ENCODE assay signal across 1 fruit fly cellular context in genomic region chr3L:18215669-18216068, dm6.
A peak's percentile ranks its signal among the peaks of the same experiment; 100 is the strongest.
TF ChIP-seq lines count a peak whose summit lies in the region.

No protein-coding gene starts in this region.

TF ChIP-seq in whole organism, embryonic, 481 proteins besides CTCF, POLR2A, EP300 and RAD21 (continued from another document and continues in another):
- TF ChIP-seq CG15696 (tag; optimal IDR thresholded peaks at IDR 0.05; lab: Kevin White, UChicago): peak; percentile 51
- TF ChIP-seq NC2α (GFP tag; optimal IDR thresholded peaks at IDR 0.05; lab: Kevin White, UChicago): peak; percentile 23
- peak; percentile 42; the same call in 1 of the 2 replicates for TF ChIP-seq vvl (GFP tag; IDR thresholded peaks at IDR 0.05; lab: Robert Waterston, UW)
- peak; percentile 55 for TF ChIP-seq jumu (GFP tag; optimal IDR thresholded peaks at IDR 0.05; lab: Kevin White, UChicago)
- peak; percentile 66 for TF ChIP-seq CG9727 (GFP tag; optimal IDR thresholded peaks at IDR 0.05; lab: Kevin White, UChicago)
- TF ChIP-seq Deaf1 (tag; optimal IDR thresholded peaks at IDR 0.05; lab: Kevin White, UChicago): peak; percentile 32
- peak; percentile 35 for TF ChIP-seq CG15269 (tag; optimal IDR thresholded peaks at IDR 0.05; lab: Kevin White, UChicago)
- peak; percentile 47 for TF ChIP-seq pum (GFP tag; optimal IDR thresholded peaks at IDR 0.05; lab: Kevin White, UChicago)
- no peak for TF ChIP-seq amos (GFP tag; IDR thresholded peaks at IDR 0.05; lab: Robert Waterston, UW; ENCODE audit: partially characterized antibody)
- peak; percentile 48 for TF ChIP-seq CoRest (tag; optimal IDR thresholded peaks at IDR 0.05; lab: Kevin White, UChicago)
- peak; percentile 30 for TF ChIP-seq az2 (GFP tag; optimal IDR thresholded peaks at IDR 0.05; lab: Kevin White, UChicago)
- TF ChIP-seq fu2 (GFP tag; optimal IDR thresholded peaks at IDR 0.05; lab: Kevin White, UChicago): peak; percentile 4
- TF ChIP-seq gcm (GFP tag; optimal IDR thresholded peaks at IDR 0.05; lab: Kevin White, UChicago): peak; percentile 33
- TF ChIP-seq Scr (GFP tag; IDR thresholded peaks at IDR 0.05; lab: Robert Waterston, UW; ENCODE audit: partially characterized antibody): no peak
- TF ChIP-seq crc (GFP tag; optimal IDR thresholded peaks at IDR 0.05; lab: Kevin White, UChicago): peak; percentile 35
- TF ChIP-seq tin (GFP tag; optimal IDR thresholded peaks at IDR 0.05; lab: Kevin White, UChicago): peak; percentile 60
- TF ChIP-seq salm (tag; optimal IDR thresholded peaks at IDR 0.05; lab: Kevin White, UChicago): no peak
- no peak for TF ChIP-seq CG17186 (GFP tag; optimal IDR thresholded peaks at IDR 0.05; lab: Kevin White, UChicago)
- peak; percentile 32; the same call in 1 of the 2 replicates for TF ChIP-seq sens-2 (GFP tag; IDR thresholded peaks at IDR 0.05; lab: Robert Waterston, UW)
- 0 out of 3 replicates have a peak, but pooled peaks have one; percentile 38 for TF ChIP-seq Optix (GFP tag; IDR thresholded peaks at IDR 0.05; lab: Robert Waterston, UW)
- TF ChIP-seq CG8765 (GFP tag; IDR thresholded peaks at IDR 0.05; lab: Robert Waterston, UW): no peak; the same call in 1 of the 2 replicates
- peak; percentile 81 for TF ChIP-seq nom (GFP tag; optimal IDR thresholded peaks at IDR 0.05; lab: Kevin White, UChicago)
- peak; percentile 85 for TF ChIP-seq Med (GFP tag; lab: Kevin White, UChicago)
- TF ChIP-seq ara (GFP tag; IDR thresholded peaks at IDR 0.05; lab: Robert Waterston, UW): peak; percentile 61; the same call in 1 of the 2 replicates
- peak; percentile 19 for TF ChIP-seq cato (GFP tag; optimal IDR thresholded peaks at IDR 0.05; lab: Kevin White, UChicago; ENCODE audit: borderline replicate concordance)
- TF ChIP-seq CG4424 (GFP tag; optimal IDR thresholded peaks at IDR 0.05; lab: Kevin White, UChicago): peak; percentile 61
- peak; percentile 38 for TF ChIP-seq CG18476 (GFP tag; optimal IDR thresholded peaks at IDR 0.05; lab: Kevin White, UChicago)
- peak; percentile 27 for TF ChIP-seq Vsx1 (GFP tag; optimal IDR thresholded peaks at IDR 0.05; lab: Kevin White, UChicago)
- no peak for TF ChIP-seq Elba2 (GFP tag; optimal IDR thresholded peaks at IDR 0.05; lab: Kevin White, UChicago)
- no peak for TF ChIP-seq Gsc (GFP tag; IDR thresholded peaks at IDR 0.05; lab: Robert Waterston, UW)
- no peak for TF ChIP-seq ase (GFP tag; IDR thresholded peaks at IDR 0.05; lab: Robert Waterston, UW)
- TF ChIP-seq CG8388 (GFP tag; optimal IDR thresholded peaks at IDR 0.05; lab: Kevin White, UChicago): peak; percentile 48
- TF ChIP-seq CG5245 (GFP tag; optimal IDR thresholded peaks at IDR 0.05; lab: Kevin White, UChicago): peak; percentile 12
- peak; percentile 79 to 84 for TF ChIP-seq bsh (GFP tag; optimal IDR thresholded peaks at IDR 0.05; lab: Kevin White, UChicago)
- peak; percentile 41 for TF ChIP-seq CG4820 (GFP tag; optimal IDR thresholded peaks at IDR 0.05; lab: Kevin White, UChicago)
- peak; percentile 34 for TF ChIP-seq NfI (GFP tag; optimal IDR thresholded peaks at IDR 0.05; lab: Kevin White, UChicago)
- peak; percentile 43 for TF ChIP-seq Hr3 (GFP tag; optimal IDR thresholded peaks at IDR 0.05; lab: Kevin White, UChicago)
- peak; percentile 18; the same call in 1 of the 2 replicates for TF ChIP-seq Drgx (GFP tag; IDR thresholded peaks at IDR 0.05; lab: Robert Waterston, UW)
- peak; percentile 54; the same call in 1 of the 2 replicates for TF ChIP-seq CG31441 (GFP tag; IDR thresholded peaks at IDR 0.05; lab: Robert Waterston, UW)
- no peak for TF ChIP-seq ftz-f1 (GFP tag; optimal IDR thresholded peaks at IDR 0.05; lab: Kevin White, UChicago)
- peak; percentile 41 for TF ChIP-seq corto (GFP tag; optimal IDR thresholded peaks at IDR 0.05; lab: Kevin White, UChicago)
- TF ChIP-seq Xbp1 (GFP tag; optimal IDR thresholded peaks at IDR 0.05; lab: Kevin White, UChicago): peak; percentile 39
- TF ChIP-seq Ssrp (tag; optimal IDR thresholded peaks at IDR 0.05; lab: Kevin White, UChicago): peak; percentile 41
- TF ChIP-seq CG10654 (GFP tag; optimal IDR thresholded peaks at IDR 0.05; lab: Kevin White, UChicago): peak; percentile 19
- no peak for TF ChIP-seq Eip74EF (GFP tag; optimal IDR thresholded peaks at IDR 0.05; lab: Kevin White, UChicago)
- TF ChIP-seq CG8924 (tag; optimal IDR thresholded peaks at IDR 0.05; lab: Kevin White, UChicago): peak; percentile 53
- TF ChIP-seq CG6654 (GFP tag; optimal IDR thresholded peaks at IDR 0.05; lab: Kevin White, UChicago): peak; percentile 2
- peak; percentile 6 for TF ChIP-seq eyg (GFP tag; optimal IDR thresholded peaks at IDR 0.05; lab: Kevin White, UChicago)
- TF ChIP-seq CG18262 (tag; optimal IDR thresholded peaks at IDR 0.05; lab: Kevin White, UChicago): peak; percentile 71
- peak in 1 of 2 experiments; percentile 17 for TF ChIP-seq tll (GFP tag; optimal IDR thresholded peaks at IDR 0.05; lab: Kevin White, UChicago)
- TF ChIP-seq CG13624 (GFP tag; optimal IDR thresholded peaks at IDR 0.05; lab: Kevin White, UChicago): peak; percentile 29
- TF ChIP-seq CG18599 (GFP tag; optimal IDR thresholded peaks at IDR 0.05; lab: Kevin White, UChicago): peak; percentile 53
- TF ChIP-seq Myb (GFP tag; optimal IDR thresholded peaks at IDR 0.05; lab: Kevin White, UChicago): peak; percentile 26
- TF ChIP-seq Sox102F (GFP tag; optimal IDR thresholded peaks at IDR 0.05; lab: Kevin White, UChicago): peak; percentile 31
- TF ChIP-seq CG10543 (GFP tag; optimal IDR thresholded peaks at IDR 0.05; lab: Kevin White, UChicago): no peak
- peak; percentile 17 for TF ChIP-seq ab (GFP tag; optimal IDR thresholded peaks at IDR 0.05; lab: Kevin White, UChicago)
- TF ChIP-seq CG11723 (GFP tag; optimal IDR thresholded peaks at IDR 0.05; lab: Kevin White, UChicago): no peak
- TF ChIP-seq Fer3 (tag; optimal IDR thresholded peaks at IDR 0.05; lab: Kevin White, UChicago): peak; percentile 34
- TF ChIP-seq abd-A (tag; optimal IDR thresholded peaks at IDR 0.05; lab: Kevin White, UChicago): no peak
- TF ChIP-seq Six4 (GFP tag; optimal IDR thresholded peaks at IDR 0.05; lab: Kevin White, UChicago): peak; percentile 3
- TF ChIP-seq CG11398 (GFP tag; optimal IDR thresholded peaks at IDR 0.05; lab: Kevin White, UChicago): peak; percentile 9
- TF ChIP-seq sim (GFP tag; IDR thresholded peaks at IDR 0.05; lab: Robert Waterston, UW): no peak
- TF ChIP-seq CG32767 (GFP tag; IDR thresholded peaks at IDR 0.05; lab: Robert Waterston, UW): 0 out of 2 replicates have a peak, but pooled peaks have one; percentile 10
- TF ChIP-seq CG8290 (GFP tag; optimal IDR thresholded peaks at IDR 0.05; lab: Kevin White, UChicago): peak; percentile 42
- TF ChIP-seq CG8290 (tag; optimal IDR thresholded peaks at IDR 0.05; lab: Kevin White, UChicago): peak in 1 of 2 experiments; percentile 38
- TF ChIP-seq Rfx (GFP tag; IDR thresholded peaks at IDR 0.05; lab: Robert Waterston, UW): peak; percentile 41; the same call in 1 of the 2 replicates
- peak; percentile 0 for TF ChIP-seq stwl (tag; optimal IDR thresholded peaks at IDR 0.05; lab: Kevin White, UChicago)
- TF ChIP-seq trem (tag; optimal IDR thresholded peaks at IDR 0.05; lab: Kevin White, UChicago): peak; percentile 52
- TF ChIP-seq shn (GFP tag; optimal IDR thresholded peaks at IDR 0.05; lab: Kevin White, UChicago): peak; percentile 33
- TF ChIP-seq CG1792 (GFP tag; optimal IDR thresholded peaks at IDR 0.05; lab: Kevin White, UChicago): peak; percentile 29
- TF ChIP-seq zf30C (GFP tag; optimal IDR thresholded peaks at IDR 0.05; lab: Kevin White, UChicago): peak; percentile 76
- peak; percentile 6 for TF ChIP-seq CG12659 (GFP tag; optimal IDR thresholded peaks at IDR 0.05; lab: Kevin White, UChicago)
- peak; percentile 17 for TF ChIP-seq HLH54F (GFP tag; optimal IDR thresholded peaks at IDR 0.05; lab: Kevin White, UChicago)
- TF ChIP-seq nau (GFP tag; optimal IDR thresholded peaks at IDR 0.05; lab: Kevin White, UChicago): no peak
- peak; percentile 58; the same call in 2 of the 3 replicates for TF ChIP-seq CG17361 (GFP tag; IDR thresholded peaks at IDR 0.05; lab: Robert Waterston, UW)
- no peak for TF ChIP-seq CG11085 (GFP tag; IDR thresholded peaks at IDR 0.05; lab: Robert Waterston, UW)
- peak; percentile 24 for TF ChIP-seq CG13424 (tag; optimal IDR thresholded peaks at IDR 0.05; lab: Kevin White, UChicago)
- no peak for TF ChIP-seq CG4360 (GFP tag; IDR thresholded peaks at IDR 0.05; lab: Robert Waterston, UW)
- 0 out of 3 replicates have a peak, but pooled peaks have one; percentile 22 for TF ChIP-seq CG11093 (GFP tag; IDR thresholded peaks at IDR 0.05; lab: Robert Waterston, UW)
- TF ChIP-seq CG14014 (GFP tag; IDR thresholded peaks at IDR 0.05; lab: Robert Waterston, UW): 0 out of 2 replicates have a peak, but pooled peaks have one; percentile 28
- peak; percentile 66 for TF ChIP-seq CG33557 (GFP tag; optimal IDR thresholded peaks at IDR 0.05; lab: Kevin White, UChicago)
- TF ChIP-seq CG1529 (GFP tag; optimal IDR thresholded peaks at IDR 0.05; lab: Kevin White, UChicago): peak; percentile 33
- TF ChIP-seq CG8359 (GFP tag; optimal IDR thresholded peaks at IDR 0.05; lab: Kevin White, UChicago; ENCODE audit: borderline replicate concordance): peak; percentile 22
- peak; percentile 16 for TF ChIP-seq dmrt99B (tag; optimal IDR thresholded peaks at IDR 0.05; lab: Kevin White, UChicago)
- peak; percentile 7 for TF ChIP-seq lilli (GFP tag; optimal IDR thresholded peaks at IDR 0.05; lab: Kevin White, UChicago)
- peak; percentile 38 for TF ChIP-seq lbe (GFP tag; optimal IDR thresholded peaks at IDR 0.05; lab: Kevin White, UChicago)
- TF ChIP-seq Sox100B (GFP tag; optimal IDR thresholded peaks at IDR 0.05; lab: Kevin White, UChicago): peak; percentile 4
- TF ChIP-seq kni (GFP tag; optimal IDR thresholded peaks at IDR 0.05; lab: Kevin White, UChicago): peak; percentile 29
- TF ChIP-seq CG7745 (tag; optimal IDR thresholded peaks at IDR 0.05; lab: Kevin White, UChicago): peak; percentile 55
- TF ChIP-seq CG17359 (tag; optimal IDR thresholded peaks at IDR 0.05; lab: Kevin White, UChicago): peak; percentile 27
- peak; percentile 81 for TF ChIP-seq zen (tag; optimal IDR thresholded peaks at IDR 0.05; lab: Kevin White, UChicago)
- peak; percentile 70 for TF ChIP-seq CG2202 (tag; optimal IDR thresholded peaks at IDR 0.05; lab: Kevin White, UChicago)
- peak; percentile 43 for TF ChIP-seq bcd (GFP tag; optimal IDR thresholded peaks at IDR 0.05; lab: Kevin White, UChicago)
- peak; percentile 40 for TF ChIP-seq Atf3 (GFP tag; optimal IDR thresholded peaks at IDR 0.05; lab: Kevin White, UChicago)
- no peak for TF ChIP-seq esg (GFP tag; conservative IDR thresholded peaks at IDR 0.05; lab: Robert Waterston, UW)
- no peak for TF ChIP-seq tup (GFP tag; optimal IDR thresholded peaks at IDR 0.05; lab: Kevin White, UChicago)
- peak; percentile 37 for TF ChIP-seq gsb-n (tag; optimal IDR thresholded peaks at IDR 0.05; lab: Kevin White, UChicago)
- TF ChIP-seq prd (optimal IDR thresholded peaks at IDR 0.05; lab: Kevin White, UChicago): no peak
- peak; percentile 73 for TF ChIP-seq prd (GFP tag; IDR thresholded peaks at IDR 0.05; lab: Robert Waterston, UW)
- peak; percentile 4 for TF ChIP-seq CG1602 (GFP tag; optimal IDR thresholded peaks at IDR 0.05; lab: Kevin White, UChicago)
- TF ChIP-seq CrebB (tag; optimal IDR thresholded peaks at IDR 0.05; lab: Kevin White, UChicago): no peak
- TF ChIP-seq CG12236 (GFP tag; optimal IDR thresholded peaks at IDR 0.05; lab: Kevin White, UChicago): peak; percentile 7
- peak; percentile 73 for TF ChIP-seq Spps (tag; optimal IDR thresholded peaks at IDR 0.05; lab: Kevin White, UChicago)
- TF ChIP-seq CG2712 (tag; optimal IDR thresholded peaks at IDR 0.05; lab: Kevin White, UChicago): peak; percentile 79
- TF ChIP-seq twi (tag; optimal IDR thresholded peaks at IDR 0.05; lab: Kevin White, UChicago): peak; percentile 2
- TF ChIP-seq Ravus (GFP tag; IDR thresholded peaks at IDR 0.05; lab: Robert Waterston, UW): no peak
- peak; percentile 42 for TF ChIP-seq CG2120 (GFP tag; optimal IDR thresholded peaks at IDR 0.05; lab: Kevin White, UChicago)
- peak; percentile 56 to 60 for TF ChIP-seq Pdp1 (GFP tag; optimal IDR thresholded peaks at IDR 0.05; lab: Kevin White, UChicago)
- TF ChIP-seq tx (GFP tag; optimal IDR thresholded peaks at IDR 0.05; lab: Kevin White, UChicago): peak; percentile 26
- TF ChIP-seq Sry-β (GFP tag; optimal IDR thresholded peaks at IDR 0.05; lab: Kevin White, UChicago): no peak
- TF ChIP-seq gem (tag; optimal IDR thresholded peaks at IDR 0.05; lab: Kevin White, UChicago): peak; percentile 73
- peak; percentile 61 for TF ChIP-seq CG7839 (tag; optimal IDR thresholded peaks at IDR 0.05; lab: Kevin White, UChicago)
- TF ChIP-seq CG2875 (GFP tag; optimal IDR thresholded peaks at IDR 0.05; lab: Kevin White, UChicago): peak; percentile 25
- peak; percentile 23 for TF ChIP-seq ems (GFP tag; optimal IDR thresholded peaks at IDR 0.05; lab: Kevin White, UChicago)
- no peak for TF ChIP-seq scrt (GFP tag; optimal IDR thresholded peaks at IDR 0.05; lab: Kevin White, UChicago)
- no peak for TF ChIP-seq CG9609 (GFP tag; optimal IDR thresholded peaks at IDR 0.05; lab: Kevin White, UChicago)
- TF ChIP-seq dysf (GFP tag; IDR thresholded peaks at IDR 0.05; lab: Robert Waterston, UW): peak; percentile 54; the same call in 2 of the 3 replicates
- peak; percentile 4 for TF ChIP-seq CG1647 (GFP tag; optimal IDR thresholded peaks at IDR 0.05; lab: Kevin White, UChicago)
- no peak for TF ChIP-seq sc (optimal IDR thresholded peaks at IDR 0.05; lab: Kevin White, UChicago)
- peak; percentile 25 for TF ChIP-seq sc (GFP tag; optimal IDR thresholded peaks at IDR 0.05; lab: Kevin White, UChicago)
- TF ChIP-seq Oli (tag; optimal IDR thresholded peaks at IDR 0.05; lab: Kevin White, UChicago): peak; percentile 20
- peak; percentile 39 for TF ChIP-seq CG30431 (GFP tag; optimal IDR thresholded peaks at IDR 0.05; lab: Kevin White, UChicago)
- peak; percentile 50 for TF ChIP-seq CG16863 (GFP tag; optimal IDR thresholded peaks at IDR 0.05; lab: Kevin White, UChicago)
- peak; percentile 19; the same call in 1 of the 2 replicates for TF ChIP-seq wdn (GFP tag; IDR thresholded peaks at IDR 0.05; lab: Robert Waterston, UW)
- TF ChIP-seq lov (optimal IDR thresholded peaks at IDR 0.05; lab: Kevin White, UChicago): no peak
- TF ChIP-seq lov (GFP tag; IDR thresholded peaks at IDR 0.05; lab: Robert Waterston, UW): 0 out of 3 replicates have a peak, but pooled peaks have one; percentile 8
- no peak for TF ChIP-seq wor (GFP tag; IDR thresholded peaks at IDR 0.05; lab: Robert Waterston, UW)
- peak in 1 of 3 experiments; percentile 78 for TF ChIP-seq lola (GFP tag; optimal IDR thresholded peaks at IDR 0.05; lab: Kevin White, UChicago)
- TF ChIP-seq MBD-R2 (GFP tag; IDR thresholded peaks at IDR 0.05; lab: Robert Waterston, UW): no peak
- TF ChIP-seq PHDP (tag; optimal IDR thresholded peaks at IDR 0.05; lab: Kevin White, UChicago): peak; percentile 24
